Worm (Caenorhabditis elegans): ENCODE measurements around the gene cpsf-4.
"Not testable (repeated sequence)": the region's sequence is repeated elsewhere in the genome, so short reads cannot be mapped to it uniquely, and the experiment has no call there.

cpsf-4 gene

DNA sequence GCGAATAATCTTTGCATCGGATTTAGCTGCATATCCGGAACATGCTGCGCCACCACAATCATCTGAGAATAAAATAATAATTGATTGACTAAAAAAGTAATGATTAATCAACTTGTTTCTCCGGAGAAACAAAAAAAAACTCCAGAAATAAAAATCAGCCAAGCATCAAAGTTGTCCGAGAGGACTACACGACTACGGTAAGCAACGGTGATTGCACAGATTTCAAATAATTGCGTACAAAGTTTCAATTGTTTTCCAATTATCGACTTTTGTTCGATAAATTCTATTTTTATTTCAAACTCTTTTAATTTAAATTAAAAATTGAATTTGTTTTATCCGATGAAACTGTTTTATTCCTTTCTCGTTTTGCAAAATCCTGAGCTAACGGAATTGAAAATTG lies at the start of gene cpsf-4:
Gene cpsf-4, minus strand, starts transcription at position 62 of the 400 bp plus-strand sequence.
- no peak for TF ChIP-seq dao-5 (tag; optimal IDR thresholded peaks at IDR 0.05)
- no peak for TF ChIP-seq him-1 (tag; optimal IDR thresholded peaks at IDR 0.05)
- no peak for TF ChIP-seq W03F9.2 (tag; optimal IDR thresholded peaks at IDR 0.05)

DNA sequence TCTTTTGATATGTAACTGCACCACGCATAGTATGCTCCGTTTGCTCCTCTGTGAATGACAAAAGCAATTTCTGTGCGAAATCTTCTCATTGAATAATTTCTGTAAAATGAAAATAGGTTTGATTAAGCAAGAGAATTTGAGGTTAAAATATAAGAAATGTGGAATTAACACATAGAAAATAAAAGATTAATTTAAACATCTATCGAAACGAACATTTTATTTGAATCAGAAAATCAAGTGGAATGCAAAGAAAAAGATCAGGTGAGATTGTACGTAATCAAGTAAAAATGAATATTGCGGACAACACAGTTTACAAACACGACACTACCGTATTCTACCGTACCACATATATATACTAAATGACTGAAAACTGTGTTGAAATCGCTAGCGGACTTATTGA lies 47.7 kb upstream of the cpsf-4 start, which contains the start of gene B0001.8:
Gene B0001.8, minus strand, starts transcription at position 101 of the 400 bp plus-strand sequence.
- TF ChIP-seq W03F9.2 (tag; optimal IDR thresholded peaks at IDR 0.05) (no peak), him-1 (tag; optimal IDR thresholded peaks at IDR 0.05) (no peak), dao-5 (tag; optimal IDR thresholded peaks at IDR 0.05) (no peak)

DNA sequence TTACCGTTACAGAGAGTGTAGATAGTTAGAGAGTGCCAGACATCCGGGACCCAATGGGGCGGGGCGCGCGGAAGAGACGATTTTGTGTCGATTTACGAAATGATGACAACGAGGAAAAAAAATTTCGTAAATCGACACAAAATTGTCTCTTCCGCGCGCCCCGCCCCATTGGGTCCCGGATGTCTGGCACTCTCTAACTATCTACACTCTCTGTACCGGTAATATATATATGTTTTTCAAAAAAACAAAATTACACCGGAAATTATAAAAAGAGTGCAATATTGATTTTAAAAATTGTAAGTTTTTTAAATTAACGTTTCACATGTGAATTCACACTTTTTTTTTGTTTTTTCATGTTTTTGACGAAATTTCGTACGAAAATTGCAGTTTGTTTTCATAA lies 44.8 kb upstream of the cpsf-4 start, which contains the start of gene B0001.4:
Gene B0001.4, minus strand, starts transcription at position 101 of the 400 bp plus-strand sequence.
- TF ChIP-seq dao-5, him-1, W03F9.2 (tag; optimal IDR thresholded peaks at IDR 0.05): not testable (repeated sequence)

DNA sequence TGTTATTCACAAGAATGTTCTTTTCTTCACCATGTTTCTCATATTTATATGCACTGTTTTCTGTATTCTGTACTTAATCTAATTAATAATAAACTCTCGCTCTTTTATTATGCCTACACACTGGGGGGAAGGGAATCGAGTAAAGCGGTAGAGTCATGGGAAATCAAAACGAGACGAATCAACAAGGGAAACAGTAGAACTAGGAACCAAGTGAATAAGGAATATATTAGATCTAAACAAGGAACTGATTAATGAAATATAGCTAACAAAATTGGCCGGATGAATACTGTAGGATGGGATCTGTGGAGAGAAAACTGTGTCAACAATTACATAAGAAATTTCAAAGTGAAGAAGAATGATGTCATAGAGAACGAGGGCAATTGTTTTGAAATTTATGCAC lies 41.7 kb upstream of the cpsf-4 start:
- TF ChIP-seq dao-5 (tag; optimal IDR thresholded peaks at IDR 0.05) (no peak), W03F9.2 (tag; optimal IDR thresholded peaks at IDR 0.05) (no peak), him-1 (tag; optimal IDR thresholded peaks at IDR 0.05) (no peak)

DNA sequence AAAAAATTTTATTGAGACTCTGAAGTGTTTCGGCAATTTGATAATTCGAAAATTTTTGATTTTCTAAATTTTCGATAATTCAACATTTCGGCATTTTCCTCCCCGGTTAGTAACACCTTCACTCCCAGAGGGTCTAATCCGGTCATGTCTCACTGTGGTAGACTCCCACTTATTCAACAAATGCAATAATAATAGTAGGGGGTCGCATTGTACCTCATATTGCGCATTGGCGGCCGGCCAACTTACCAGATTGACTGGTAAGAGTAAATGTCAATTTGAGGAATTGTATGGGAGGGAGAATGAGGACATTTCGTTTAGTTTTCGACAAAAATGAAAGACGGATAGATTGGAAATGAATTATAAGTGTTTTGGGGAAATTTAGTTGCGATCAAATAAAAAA lies 40.5 kb upstream of the cpsf-4 start:
- TF ChIP-seq W03F9.2 (tag; optimal IDR thresholded peaks at IDR 0.05) (no peak), him-1 (tag; optimal IDR thresholded peaks at IDR 0.05) (no peak), dao-5 (tag; optimal IDR thresholded peaks at IDR 0.05) (no peak)

DNA sequence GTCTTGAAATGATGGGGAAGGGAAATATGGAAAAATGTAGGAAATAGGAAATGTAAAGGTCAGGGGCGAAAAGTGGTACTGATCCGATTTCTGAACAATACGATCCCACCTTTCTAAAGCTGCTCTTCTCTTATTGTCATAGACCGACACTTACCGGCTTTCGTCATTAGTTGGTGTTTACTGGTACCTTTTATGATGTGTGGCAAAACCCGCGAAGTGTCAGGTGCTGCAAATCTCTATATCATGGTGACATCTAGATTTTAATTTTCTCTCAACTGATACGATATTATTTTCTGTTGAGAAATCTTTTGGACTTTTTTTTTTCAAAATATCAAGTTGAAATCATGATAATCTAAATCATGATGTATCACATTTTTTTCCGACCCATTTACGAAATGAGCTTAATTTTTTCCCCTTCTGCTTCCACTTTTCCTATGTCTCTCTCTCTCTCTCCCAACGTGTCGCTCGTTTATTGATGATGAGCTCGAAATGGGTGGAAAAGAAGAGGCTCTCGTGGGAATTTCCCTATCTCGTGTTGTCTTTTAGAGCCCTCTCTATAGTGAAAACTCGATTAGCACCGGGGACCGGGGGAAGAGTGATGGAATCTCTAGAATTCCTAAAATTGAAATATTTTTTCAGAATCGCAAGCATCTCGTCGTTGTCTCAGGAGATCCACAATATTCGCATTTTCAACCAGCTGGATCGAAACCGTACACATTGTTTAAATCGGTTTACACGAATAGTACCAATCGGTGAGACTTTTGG lies 38.2 kb upstream of the cpsf-4 start:
- no peak for TF ChIP-seq W03F9.2 (tag; optimal IDR thresholded peaks at IDR 0.05)
- no peak for TF ChIP-seq dao-5 (tag; optimal IDR thresholded peaks at IDR 0.05)
- no peak for TF ChIP-seq him-1 (tag; optimal IDR thresholded peaks at IDR 0.05)

DNA sequence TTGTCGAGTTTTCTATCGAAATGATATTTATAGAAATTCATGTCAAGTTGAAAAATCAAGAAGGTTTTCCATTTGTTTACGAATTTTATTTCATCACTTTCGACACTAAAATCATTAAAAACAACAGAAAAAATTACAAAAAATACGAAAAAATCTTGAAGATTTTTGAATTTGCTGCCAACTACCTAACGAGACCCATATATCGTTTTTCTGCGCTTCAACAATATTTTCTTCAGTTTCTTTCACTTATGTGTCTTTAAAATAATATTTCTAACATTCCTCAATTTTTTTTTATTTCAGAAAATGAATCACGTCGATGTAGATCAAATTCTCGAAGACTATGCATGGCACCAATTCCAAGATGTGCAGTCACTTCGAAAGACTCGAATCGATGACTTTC lies 36.0 kb upstream of the cpsf-4 start, which contains the start of gene lin-24:
Gene lin-24, plus strand, starts transcription at position 301 of the 400 bp plus-strand sequence.
- no peak for TF ChIP-seq W03F9.2 (tag; optimal IDR thresholded peaks at IDR 0.05)
- TF ChIP-seq him-1 (tag; optimal IDR thresholded peaks at IDR 0.05): no peak
- TF ChIP-seq dao-5 (tag; optimal IDR thresholded peaks at IDR 0.05): no peak

DNA sequence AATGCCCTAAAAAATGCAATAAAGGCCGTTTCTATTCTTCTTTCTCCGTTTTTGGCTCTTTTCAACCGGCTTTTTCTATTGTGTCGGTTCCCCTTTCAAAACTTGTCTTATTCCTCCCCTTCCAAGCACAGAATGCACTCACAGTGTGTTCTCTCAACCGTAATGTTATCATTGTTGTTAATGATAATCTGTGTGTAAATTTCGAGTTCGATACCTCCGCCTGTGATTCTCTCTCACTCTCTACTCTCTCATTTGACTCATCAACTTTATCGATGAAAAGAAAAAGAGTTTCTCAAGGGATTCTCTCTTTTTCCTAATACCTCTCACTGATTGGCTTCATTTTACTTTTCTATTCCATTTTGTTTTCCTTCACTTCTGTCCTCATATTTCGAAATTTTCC lies 35.5 kb upstream of the cpsf-4 start:
- no peak for TF ChIP-seq dao-5 (tag; optimal IDR thresholded peaks at IDR 0.05)
- no peak for TF ChIP-seq him-1 (tag; optimal IDR thresholded peaks at IDR 0.05)

DNA sequence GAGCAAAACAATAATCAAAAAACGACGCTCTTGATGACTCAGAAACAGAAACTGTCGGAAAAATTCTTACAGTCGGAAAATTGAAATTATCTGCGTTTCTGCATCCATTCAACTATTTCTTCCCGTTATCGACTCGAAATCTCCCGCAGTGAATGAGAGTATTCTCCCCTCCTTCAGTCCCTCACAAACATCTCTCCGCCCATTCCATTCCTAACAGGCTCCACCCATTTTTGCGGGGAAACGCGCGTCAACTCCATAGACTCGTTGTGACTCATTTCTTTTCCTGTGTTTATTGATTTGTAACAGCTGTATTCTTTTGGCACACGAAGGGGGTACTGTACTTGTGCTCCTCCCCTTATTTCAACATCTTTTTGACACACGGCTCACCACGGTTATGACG lies 34.6 kb upstream of the cpsf-4 start:
- TF ChIP-seq dao-5 (tag; optimal IDR thresholded peaks at IDR 0.05) (no peak), him-1 (tag; optimal IDR thresholded peaks at IDR 0.05) (no peak), W03F9.2 (tag; optimal IDR thresholded peaks at IDR 0.05) (no peak)

DNA sequence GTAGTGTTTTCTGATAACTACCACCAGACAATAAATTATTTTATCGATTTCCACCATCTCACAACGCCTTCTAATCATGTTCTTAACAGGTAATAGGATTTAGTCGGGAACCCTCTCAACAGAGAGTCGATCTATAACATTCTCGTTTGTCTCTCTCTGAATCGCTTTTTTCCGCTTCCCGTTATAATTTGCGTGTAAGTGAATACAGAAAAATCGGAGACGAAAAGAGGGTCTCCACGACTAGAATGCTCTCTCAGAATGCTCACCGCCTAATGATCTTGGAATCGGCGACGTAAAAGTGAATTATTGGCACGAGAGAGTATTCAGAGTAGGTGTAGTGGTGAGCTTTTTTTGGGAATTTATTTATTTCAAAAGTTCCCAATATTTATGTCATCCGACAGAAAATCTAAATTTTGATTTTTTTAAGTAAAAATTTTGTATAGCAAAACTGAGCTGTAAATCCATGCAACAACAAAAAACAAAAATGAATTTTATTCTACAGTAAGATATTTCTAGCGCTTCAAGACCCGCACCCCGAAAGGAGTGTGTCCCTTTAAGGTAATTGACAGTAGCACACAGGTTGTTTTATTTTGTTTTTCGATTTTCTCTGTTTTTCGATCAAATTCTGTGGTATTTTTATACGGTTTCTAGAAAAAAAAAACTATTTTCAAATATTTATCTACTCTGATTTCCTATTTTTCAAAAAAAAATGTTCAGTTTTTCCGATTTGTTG lies 33.7 kb upstream of the cpsf-4 start:
- TF ChIP-seq dao-5 (tag; optimal IDR thresholded peaks at IDR 0.05) (no peak), W03F9.2 (tag; optimal IDR thresholded peaks at IDR 0.05) (no peak), him-1 (tag; optimal IDR thresholded peaks at IDR 0.05) (no peak)

DNA sequence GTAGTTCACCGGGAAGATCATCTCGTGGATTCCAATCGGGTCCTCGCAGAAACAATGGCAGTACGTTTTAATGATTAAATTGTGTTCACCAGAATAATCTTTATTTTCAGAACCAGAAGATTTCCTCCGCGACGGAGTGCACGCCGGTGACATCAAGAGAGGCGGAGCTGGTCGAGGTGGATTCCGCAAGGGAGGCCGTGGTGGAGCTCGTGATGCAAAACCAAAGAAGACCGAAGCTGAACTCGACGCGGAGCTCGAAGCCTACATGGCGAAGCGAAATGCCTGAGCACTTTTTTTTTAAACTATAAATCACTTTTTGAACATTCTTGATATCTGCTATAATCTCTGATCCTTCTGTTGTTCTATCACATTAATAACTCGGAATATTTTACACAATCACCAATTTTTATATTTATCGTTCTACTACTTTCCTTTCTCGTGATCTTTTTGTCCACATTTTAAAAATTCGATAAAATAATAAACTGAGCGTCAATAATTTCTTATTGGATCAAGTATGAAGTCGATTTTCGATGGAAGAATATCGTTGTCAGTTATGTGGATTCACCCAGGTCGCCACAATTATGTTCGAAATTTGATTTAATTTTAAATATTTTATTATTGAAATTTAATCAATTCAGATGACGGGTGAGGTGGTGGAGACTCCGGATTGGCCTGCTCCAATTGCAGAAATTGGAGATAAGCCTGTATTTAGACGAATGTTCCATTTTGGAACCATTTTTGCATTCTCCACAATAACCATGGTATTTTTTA lies 31.3 kb upstream of the cpsf-4 start, which contains the start of gene dhhc-6:
Gene dhhc-6, plus strand, starts transcription at position 639 of the 771 bp plus-strand sequence.
- no peak for TF ChIP-seq W03F9.2 (tag; optimal IDR thresholded peaks at IDR 0.05)

DNA sequence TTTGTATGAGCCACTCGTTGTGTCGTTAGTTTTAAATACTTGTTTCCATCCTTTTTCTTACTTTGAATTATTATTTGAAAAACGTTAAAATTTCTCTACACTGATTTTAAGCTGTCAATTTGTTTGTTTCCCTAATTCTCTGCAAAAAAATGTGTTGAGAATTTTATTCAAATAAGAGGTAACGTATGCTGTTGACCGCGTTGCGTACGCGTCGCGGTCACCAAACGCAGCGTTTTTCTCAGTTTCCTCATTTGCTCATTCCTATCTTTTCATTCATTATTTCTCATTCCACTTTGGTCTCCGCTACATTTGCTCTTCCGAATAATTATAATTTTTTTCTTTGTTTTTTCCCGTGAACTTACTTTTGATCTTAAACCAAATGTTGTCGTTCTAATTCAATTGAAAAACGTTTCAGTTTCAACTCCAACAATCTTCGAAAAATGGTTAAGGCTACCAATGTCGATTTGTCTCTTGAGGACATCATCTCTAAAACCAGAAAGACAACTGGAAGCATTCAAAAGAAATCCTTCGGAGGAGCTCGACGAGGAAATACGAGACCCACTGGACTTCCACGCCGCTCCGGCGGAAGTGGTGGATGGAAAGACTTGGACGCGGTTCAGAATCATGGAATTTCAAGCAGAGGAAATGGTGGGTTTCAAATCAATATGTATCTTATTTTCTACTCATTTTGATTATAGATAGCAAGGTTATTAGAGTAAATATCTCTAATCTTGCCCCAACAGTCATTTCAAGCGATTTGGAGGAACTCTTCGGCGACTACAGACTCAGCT lies 29.8 kb upstream of the cpsf-4 start, which contains the start of gene aly-3:
Gene aly-3, plus strand, starts transcription at position 409 of the 791 bp plus-strand sequence.
- no peak for TF ChIP-seq W03F9.2 (tag; optimal IDR thresholded peaks at IDR 0.05)
- TF ChIP-seq dao-5 (tag; optimal IDR thresholded peaks at IDR 0.05): no peak
- TF ChIP-seq him-1 (tag; optimal IDR thresholded peaks at IDR 0.05): no peak

DNA sequence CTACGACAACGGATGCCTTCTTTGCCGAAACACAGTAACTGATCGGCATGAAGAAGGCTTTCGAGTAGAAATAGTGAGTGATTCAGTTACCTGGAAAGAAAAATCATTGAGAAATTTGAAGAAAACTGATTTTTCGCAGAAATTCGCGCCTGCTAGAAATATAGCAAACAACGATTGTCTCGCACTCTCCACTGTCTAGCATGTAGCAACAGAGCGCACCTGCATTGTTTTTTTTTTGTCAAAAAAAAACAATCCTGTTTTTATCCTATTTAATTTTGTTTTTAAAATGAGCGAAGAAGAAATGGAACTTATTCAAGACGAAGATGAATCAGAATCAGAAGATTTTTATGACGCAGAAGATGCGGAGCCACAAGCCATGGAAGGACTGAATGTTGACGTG lies 27.8 kb upstream of the cpsf-4 start, which contains the start of the genes ddb-1 and M18.6:
Gene ddb-1, minus strand, starts transcription at position 90 of the 400 bp plus-strand sequence.
Gene M18.6, plus strand, starts transcription at position 235 of the 400 bp plus-strand sequence.
- TF ChIP-seq W03F9.2 (tag; optimal IDR thresholded peaks at IDR 0.05) (peak; percentile 53), dao-5 (tag; optimal IDR thresholded peaks at IDR 0.05) (no peak), him-1 (tag; optimal IDR thresholded peaks at IDR 0.05) (no peak)
